Worm (Caenorhabditis elegans): Measurements from ENCODE around the gene rpn-12.

Gene rpn-12

ce11 chrII:11621576-11621975 is 31.3 kb upstream of the rpn-12 start (continued):
- TF ChIP-seq snpc-1.2 (GFP tag; IDR thresholded peaks at IDR 0.05): no peak
- TF ChIP-seq D1046.2 (GFP tag; IDR thresholded peaks at IDR 0.05): no peak
- TF ChIP-seq madf-5 (GFP tag; IDR thresholded peaks at IDR 0.05): no peak
- TF ChIP-seq mxl-3 (GFP tag; optimal IDR thresholded peaks at IDR 0.05): no peak
- TF ChIP-seq nhr-25 (tag; optimal IDR thresholded peaks at IDR 0.05; ENCODE audit: borderline replicate concordance, insufficient read depth): no peak
- no peak for TF ChIP-seq mep-1 (tag; optimal IDR thresholded peaks at IDR 0.05)
- TF ChIP-seq daf-8 (GFP tag; IDR thresholded peaks at IDR 0.05): no peak
- TF ChIP-seq lin-13 (GFP tag; optimal IDR thresholded peaks at IDR 0.05): no peak
- TF ChIP-seq ceh-32 (tag; optimal IDR thresholded peaks at IDR 0.05; ENCODE audit: poor library complexity): no peak
- no peak for TF ChIP-seq daf-12 (tag; optimal IDR thresholded peaks at IDR 0.05)
- TF ChIP-seq F37D6.2 (tag; optimal IDR thresholded peaks at IDR 0.05): no peak
- TF ChIP-seq ztf-7 (tag; optimal IDR thresholded peaks at IDR 0.05): no peak
- no peak for TF ChIP-seq skn-1 (tag; optimal IDR thresholded peaks at IDR 0.05)
- no peak for TF ChIP-seq ctbp-1 (GFP tag; IDR thresholded peaks at IDR 0.05)
- TF ChIP-seq F10B5.3 (tag; optimal IDR thresholded peaks at IDR 0.05): no peak
- no peak for TF ChIP-seq nhr-102 (tag; optimal IDR thresholded peaks at IDR 0.05)
- TF ChIP-seq aha-1 (tag): peak; percentile 26
- no peak for TF ChIP-seq unc-130 (GFP tag; optimal IDR thresholded peaks at IDR 0.05)
- TF ChIP-seq attf-4 (tag; optimal IDR thresholded peaks at IDR 0.05): no peak
- TF ChIP-seq ces-1 (GFP tag; optimal IDR thresholded peaks at IDR 0.05): peak; percentile 27
- peak; percentile 7 for TF ChIP-seq mes-2 (tag; optimal IDR thresholded peaks at IDR 0.05; ENCODE audit: poor library complexity, severe bottlenecking)
- peak in 1 of 2 experiments; percentile 55 for TF ChIP-seq mdl-1 (tag; optimal IDR thresholded peaks at IDR 0.05)
- TF ChIP-seq snpc-4 (tag; optimal IDR thresholded peaks at IDR 0.05): no peak
- no peak for TF ChIP-seq nhr-48 (tag; optimal IDR thresholded peaks at IDR 0.05)
- no peak for TF ChIP-seq lin-38 (GFP tag; IDR thresholded peaks at IDR 0.05)
- TF ChIP-seq hlh-11 (tag; optimal IDR thresholded peaks at IDR 0.05): peak; percentile 7
- TF ChIP-seq Y75B8A.6 (GFP tag; IDR thresholded peaks at IDR 0.05): no peak
- TF ChIP-seq dmd-9 (GFP tag; IDR thresholded peaks at IDR 0.05): no peak
- TF ChIP-seq fkh-10 (GFP tag; optimal IDR thresholded peaks at IDR 0.05): peak; percentile 14
- no peak for TF ChIP-seq dmd-6 (GFP tag; IDR thresholded peaks at IDR 0.05)

ce11 chrII:11622605-11623004 is 30.3 kb upstream of the rpn-12 start:
- TF ChIP-seq mdl-1 (tag; optimal IDR thresholded peaks at IDR 0.05) (no peak), hlh-30 (tag; optimal IDR thresholded peaks at IDR 0.05; ENCODE audit: insufficient read depth) (no peak), cey-2 (tag; optimal IDR thresholded peaks at IDR 0.05; ENCODE audit: borderline replicate concordance, insufficient read depth) (no peak), ceh-28 (tag; optimal IDR thresholded peaks at IDR 0.05) (no peak), F49E8.2 (tag; optimal IDR thresholded peaks at IDR 0.05; ENCODE audit: borderline replicate concordance) (no peak), spr-1 (tag; optimal IDR thresholded peaks at IDR 0.05) (no peak), saeg-2 (GFP tag; IDR thresholded peaks at IDR 0.05) (no peak), Y48G9A.11 (GFP tag; IDR thresholded peaks at IDR 0.05) (no peak), unc-62 (GFP tag; optimal IDR thresholded peaks at IDR 0.05 in 1 of 2) (peak in 1 of 2 experiments; percentile 91), unc-62 (tag; optimal IDR thresholded peaks at IDR 0.05) (no peak), ama-1 (optimal IDR thresholded peaks at IDR 0.05) (no peak), mep-1 (tag; optimal IDR thresholded peaks at IDR 0.05) (no peak), rbr-2 (tag; optimal IDR thresholded peaks at IDR 0.05) (no peak), unc-130 (GFP tag; optimal IDR thresholded peaks at IDR 0.05) (no peak), F26F4.8 (GFP tag; conservative IDR thresholded peaks at IDR 0.05) (0 out of 2 replicates have a peak, but pooled peaks have one; percentile 24), madf-5 (GFP tag; IDR thresholded peaks at IDR 0.05) (no peak), php-3 (GFP tag; IDR thresholded peaks at IDR 0.05) (no peak), nhr-28 (tag; optimal IDR thresholded peaks at IDR 0.05) (no peak), ceh-82 (tag; optimal IDR thresholded peaks at IDR 0.05) (no peak)
